Worm (Caenorhabditis elegans) whole organism, L3 larva: ENCODE data around the gene M03F8.6.

ENCODE experiments used
- ama-1 ChIP-seq: fragments of 150-350 bp; optimal IDR thresholded peaks from 2 replicates; lab custom pipeline; 2018
- egl-27 ChIP-seq: sonication (generic microtip); optimal IDR thresholded peaks from 4 replicates; lab custom pipeline; 2017; ENCODE audit warnings: missing biosample characterization, missing genetic modification reagents, missing genetic modification characterization
- mdl-1 ChIP-seq: fragments of 150-350 bp; optimal IDR thresholded peaks from 2 replicates; lab custom pipeline; 2014; ENCODE audit warnings: missing biosample characterization, missing genetic modification characterization
- nhr-237 ChIP-seq: fragments of 150-350 bp; optimal IDR thresholded peaks from 2 replicates; lab custom pipeline; 2014; ENCODE audit warnings: missing biosample characterization, missing genetic modification characterization
- nhr-77 ChIP-seq: fragments of 150-350 bp; optimal IDR thresholded peaks from 2 replicates; lab custom pipeline; 2014; ENCODE audit warnings: missing biosample characterization, missing genetic modification characterization
- skn-1 ChIP-seq: fragments of 150-350 bp; optimal IDR thresholded peaks from 2 replicates; lab custom pipeline; 2014; ENCODE audit warnings: missing biosample characterization, missing genetic modification characterization
- unc-39 ChIP-seq: sonication (generic microtip); optimal IDR thresholded peaks from 4 replicates; lab custom pipeline; 2017; ENCODE audit warnings: missing biosample characterization, missing genetic modification characterization

- TF ChIP-seq nhr-237 (tag; lab: Kevin White, UChicago): no peak
- TF ChIP-seq skn-1 (tag; lab: Kevin White, UChicago): no peak
- TF ChIP-seq mdl-1 (tag; lab: Kevin White, UChicago): no peak
- no peak for TF ChIP-seq egl-27
- no peak for TF ChIP-seq nhr-77 (tag; lab: Kevin White, UChicago)
- no peak for TF ChIP-seq ama-1 (lab: Kevin White, UChicago)
- TF ChIP-seq unc-39: no peak
Observed at ce11 chrV:5972582-5972981, 17.9 kb upstream of the M03F8.6 start.
